1 fruit fly cellular context compared by ENCODE assay signal in genomic region chr2L:5372552-5372951, dm6.
A peak's percentile ranks its signal among the peaks of the same experiment; 100 is the strongest.
TF ChIP-seq lines count a peak whose summit lies in the region.

No protein-coding gene starts in this region.

TF ChIP-seq in whole organism, prepupa, 60 proteins besides CTCF, POLR2A, EP300 and RAD21 (continued from another document):
- TF ChIP-seq acj6 (GFP tag; optimal IDR thresholded peaks at IDR 0.05; lab: Kevin White, UChicago) (peak; percentile 38), CG32006 (GFP tag; optimal IDR thresholded peaks at IDR 0.05; lab: Kevin White, UChicago) (peak; percentile 6), Met (GFP tag; optimal IDR thresholded peaks at IDR 0.05; lab: Kevin White, UChicago) (peak; percentile 40), CG31627 (GFP tag; optimal IDR thresholded peaks at IDR 0.05; lab: Kevin White, UChicago) (peak; percentile 11), Ets96B (tag; optimal IDR thresholded peaks at IDR 0.05; lab: Kevin White, UChicago) (peak; percentile 80), salr (GFP tag; optimal IDR thresholded peaks at IDR 0.05; lab: Kevin White, UChicago) (peak in 1 of 2 experiments; percentile 55), Sox102F (GFP tag; optimal IDR thresholded peaks at IDR 0.05; lab: Kevin White, UChicago) (peak; percentile 15), achi (GFP tag; optimal IDR thresholded peaks at IDR 0.05; lab: Kevin White, UChicago) (peak; percentile 48), Ets21C (GFP tag; optimal IDR thresholded peaks at IDR 0.05; lab: Kevin White, UChicago) (no peak), spab (GFP tag; optimal IDR thresholded peaks at IDR 0.05; lab: Kevin White, UChicago) (peak; percentile 79), OdsH (GFP tag; optimal IDR thresholded peaks at IDR 0.05; lab: Kevin White, UChicago) (peak; percentile 40), Eip78C (GFP tag; lab: Kevin White, UChicago) (peak; percentile 87), eg (GFP tag; IDR thresholded peaks at IDR 0.05; lab: Robert Waterston, UW) (no peak), Eip93F (GFP tag; optimal IDR thresholded peaks at IDR 0.05; lab: Kevin White, UChicago) (no peak), CG6792 (GFP tag; optimal IDR thresholded peaks at IDR 0.05; lab: Kevin White, UChicago) (peak; percentile 44), CG8119 (GFP tag; IDR thresholded peaks at IDR 0.05; lab: Robert Waterston, UW) (no peak), CG6276 (GFP tag; optimal IDR thresholded peaks at IDR 0.05; lab: Kevin White, UChicago) (no peak), fd59A (GFP tag; optimal IDR thresholded peaks at IDR 0.05; lab: Kevin White, UChicago) (peak; percentile 77), dac (GFP tag; optimal IDR thresholded peaks at IDR 0.05; lab: Kevin White, UChicago) (no peak), cyc (GFP tag; optimal IDR thresholded peaks at IDR 0.05; lab: Kevin White, UChicago) (peak; percentile 16), Sox14 (GFP tag; optimal IDR thresholded peaks at IDR 0.05; lab: Kevin White, UChicago) (peak; percentile 56), CG6854 (GFP tag; optimal IDR thresholded peaks at IDR 0.05; lab: Kevin White, UChicago) (no peak), Sox15 (GFP tag; optimal IDR thresholded peaks at IDR 0.05; lab: Kevin White, UChicago) (no peak), CG3032 (tag; optimal IDR thresholded peaks at IDR 0.05; lab: Kevin White, UChicago) (peak; percentile 79), dsx (GFP tag; optimal IDR thresholded peaks at IDR 0.05; lab: Kevin White, UChicago; ENCODE audit: poor library complexity, severe bottlenecking) (peak; percentile 79), esn (GFP tag; optimal IDR thresholded peaks at IDR 0.05; lab: Kevin White, UChicago) (peak; percentile 44), Smox (GFP tag; optimal IDR thresholded peaks at IDR 0.05; lab: Kevin White, UChicago) (peak; percentile 28), pdm3 (GFP tag; optimal IDR thresholded peaks at IDR 0.05; lab: Kevin White, UChicago) (peak; percentile 55), topi (GFP tag; optimal IDR thresholded peaks at IDR 0.05; lab: Kevin White, UChicago) (peak; percentile 45), Eip75B (GFP tag; optimal IDR thresholded peaks at IDR 0.05; lab: Kevin White, UChicago) (peak; percentile 46)
